Worm (Caenorhabditis elegans) whole organism, mixed stage, embryonic: ENCODE data around the gene edg-1.

Source experiments
- elt-3 ChIP-seq: fragments of 150-350 bp; optimal IDR thresholded peaks from 2 replicates; lab custom pipeline; 2014; ENCODE audit warnings: missing biosample characterization, missing genetic modification characterization
- lsy-2 ChIP-seq: fragments of 150-350 bp; optimal IDR thresholded peaks from 2 replicates; lab custom pipeline; 2014; ENCODE audit warnings: missing biosample characterization, missing genetic modification characterization
- nhr-2 ChIP-seq: fragments of 150-350 bp; optimal IDR thresholded peaks from 2 replicates; lab custom pipeline; 2014; ENCODE audit warnings: missing biosample characterization, missing genetic modification characterization
- nhr-237 ChIP-seq: fragments of 150-350 bp; optimal IDR thresholded peaks from 2 replicates; lab custom pipeline; 2014; ENCODE audit warnings: missing biosample characterization, missing genetic modification characterization
- pha-4 ChIP-seq: fragments of 150-350 bp; optimal IDR thresholded peaks from 2 replicates; lab custom pipeline; 2018; ENCODE audit warnings: missing biosample characterization, missing genetic modification reagents, missing genetic modification characterization
- sem-2 ChIP-seq: fragments of 200-800 bp; sonication (Bioruptor generic); optimal IDR thresholded peaks from 2 replicates; lab custom pipeline; 2018; ENCODE audit warnings: mild to moderate bottlenecking, missing genetic modification characterization, missing compliant biosample characterization

DNA sequence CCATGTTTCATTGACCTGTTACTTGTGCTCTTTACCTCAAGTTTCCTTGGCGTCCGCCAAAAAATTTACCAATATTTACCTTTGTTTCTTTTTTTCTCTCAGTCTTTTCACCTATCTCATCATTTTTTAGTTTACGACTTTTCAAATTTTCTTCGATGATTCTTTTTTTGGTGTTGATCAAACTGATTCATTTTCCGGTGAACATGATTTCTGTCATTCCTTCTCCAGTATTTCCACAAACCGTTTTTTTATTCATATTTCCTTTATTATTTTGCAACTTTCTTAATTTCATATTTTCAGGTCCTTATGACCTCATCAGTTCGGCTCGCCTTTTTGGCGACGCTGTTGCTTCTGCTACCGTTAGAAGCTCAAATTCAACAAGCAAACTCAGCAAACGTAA, 33.1 kb upstream of the edg-1 start, which contains the start of gene F54D1.6:
- TF ChIP-seq elt-3 (tag; lab: Kevin White, UChicago), result no peak
- no peak for TF ChIP-seq lsy-2 (tag; lab: Kevin White, UChicago)
- no peak for TF ChIP-seq pha-4 (tag; lab: Kevin White, UChicago)
- TF ChIP-seq nhr-237 (tag; lab: Kevin White, UChicago), result no peak
- TF ChIP-seq sem-2 (GFP tag; lab: Kevin White, UChicago), result no peak
- TF ChIP-seq nhr-2 (tag; lab: Kevin White, UChicago), result no peak
